Fruit fly (Drosophila melanogaster) whole organism, embryonic: Measurements from ENCODE around the gene CG31807.

Experiments
- CG10565 ChIP-seq: fragments of 200-800 bp; sonication (Bioruptor generic); optimal IDR thresholded peaks from 3 replicates; lab custom pipeline; 2016; ENCODE audit warnings: missing biosample characterization, mild to moderate bottlenecking, missing genetic modification characterization
- CG12299 ChIP-seq: fragments of 200-800 bp; sonication (Bioruptor generic); optimal IDR thresholded peaks from 2 replicates; lab custom pipeline; 2018; ENCODE audit warnings: missing biosample characterization, mild to moderate bottlenecking, missing genetic modification characterization
- CG7786 ChIP-seq: fragments of 200-800 bp; sonication (Bioruptor generic); optimal IDR thresholded peaks from 2 replicates; lab custom pipeline; 2016; ENCODE audit warnings: missing biosample characterization, missing genetic modification characterization
- Opbp ChIP-seq: fragments of 200-800 bp; sonication (Bioruptor generic); IDR thresholded peaks from 3 replicates; pipeline ENCODE4 v1.3.6; 2022; ENCODE audit warnings: missing biosample characterization, missing genetic modification characterization; ENCODE audit not compliant: partially characterized antibody
- disco-r ChIP-seq: fragments of 200-800 bp; sonication (Bioruptor generic); optimal IDR thresholded peaks from 2 replicates; lab custom pipeline; 2016; ENCODE audit warnings: missing biosample characterization, missing genetic modification characterization
- fru ChIP-seq: fragments of >200 bp; optimal IDR thresholded peaks from 2 replicates; lab custom pipeline; 2017
- insv ChIP-seq, 2 experiments: fragments of 200-800 bp; sonication (Bioruptor generic); optimal IDR thresholded peaks; 3 replicates each; lab custom pipeline; 2016 to 2018; ENCODE audit warnings: missing biosample characterization in 2 of 2, missing genetic modification characterization in 2 of 2
- odd ChIP-seq: fragments of 200-800 bp; sonication (Bioruptor generic); optimal IDR thresholded peaks from 2 replicates; lab custom pipeline; 2017; ENCODE audit warnings: missing biosample characterization, mild to moderate bottlenecking, missing genetic modification characterization
- psq ChIP-seq: fragments of 200-800 bp; sonication (Bioruptor generic); optimal IDR thresholded peaks from 2 replicates; lab custom pipeline; 2017; ENCODE audit warnings: missing biosample characterization, missing genetic modification characterization
- scrt ChIP-seq: fragments of 200-800 bp; sonication (Bioruptor generic); optimal IDR thresholded peaks from 2 replicates; lab custom pipeline; 2018; ENCODE audit warnings: missing biosample characterization, mild to moderate bottlenecking, missing genetic modification characterization, moderate library complexity
- wdn ChIP-seq: fragments of 200-800 bp; sonication (Bioruptor generic); IDR thresholded peaks from 2 replicates; pipeline ENCODE4 v1.3.6; 2022; ENCODE audit warnings: missing biosample characterization, missing genetic modification characterization

DNA sequence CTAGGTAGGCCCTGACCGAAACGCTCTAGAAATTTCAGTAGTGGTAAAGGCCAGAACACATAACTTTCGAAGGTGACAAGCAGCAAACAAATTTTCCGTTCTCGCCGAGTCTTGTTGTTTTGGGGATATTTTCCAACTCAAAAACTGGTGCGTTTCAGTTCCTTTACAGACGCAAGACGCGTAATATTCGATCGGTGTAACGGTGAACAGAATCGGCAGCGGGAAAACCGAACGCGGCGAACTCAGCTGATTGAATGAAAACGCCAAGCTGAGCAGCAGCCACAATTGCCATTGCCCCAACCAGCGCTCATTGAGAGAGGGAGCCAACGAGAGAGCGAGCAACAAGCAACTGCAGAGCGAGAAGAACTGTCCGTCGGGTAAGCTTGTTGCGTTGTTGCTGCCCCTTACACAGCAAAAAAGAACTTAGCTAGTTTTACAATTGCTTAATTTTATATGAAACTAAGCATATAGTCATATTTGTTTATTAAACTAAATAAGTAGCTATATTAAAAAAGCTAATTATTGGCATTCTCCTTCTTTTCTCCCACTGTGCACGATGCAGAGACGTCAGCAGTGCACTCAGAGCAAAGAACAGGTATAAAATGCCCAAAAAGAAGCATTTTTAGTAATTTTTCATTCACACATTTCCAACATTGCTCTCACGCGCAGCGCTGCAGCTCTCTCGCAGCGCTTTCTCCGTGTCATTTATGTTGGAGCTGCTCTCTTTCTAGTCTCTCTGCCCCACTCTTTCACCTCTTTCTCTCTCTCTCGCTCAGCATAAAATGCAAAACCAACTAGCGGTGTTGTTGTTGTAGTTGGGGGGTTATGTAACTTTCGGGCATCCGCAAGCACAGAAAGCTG is 32.3 kb upstream of the CG31807 start, which contains the start of the genes Cyt-c-d and CG31808:
- TF ChIP-seq psq (GFP tag; lab: Kevin White, UChicago) (peak; percentile 75), CG10565 (GFP tag; lab: Kevin White, UChicago) (peak; percentile 90), wdn (GFP tag; lab: Robert Waterston, UW) (peak; percentile 91), Opbp (no peak), CG7786 (GFP tag; lab: Kevin White, UChicago) (peak; percentile 89), odd (peak; percentile 97), insv (GFP tag; optimal IDR thresholded peaks at IDR 0.05; lab: Kevin White, UChicago) (peak in 1 of 2 experiments; percentile 59), scrt (GFP tag; lab: Kevin White, UChicago) (peak; percentile 96), CG12299 (tag; lab: Kevin White, UChicago) (peak; percentile 96), fru (lab: Kevin White, UChicago) (no peak), disco-r (GFP tag; lab: Kevin White, UChicago) (peak; percentile 93)
